Worm (Caenorhabditis elegans): ENCODE measurements around the gene mrg-1.

mrg-1 gene

DNA sequence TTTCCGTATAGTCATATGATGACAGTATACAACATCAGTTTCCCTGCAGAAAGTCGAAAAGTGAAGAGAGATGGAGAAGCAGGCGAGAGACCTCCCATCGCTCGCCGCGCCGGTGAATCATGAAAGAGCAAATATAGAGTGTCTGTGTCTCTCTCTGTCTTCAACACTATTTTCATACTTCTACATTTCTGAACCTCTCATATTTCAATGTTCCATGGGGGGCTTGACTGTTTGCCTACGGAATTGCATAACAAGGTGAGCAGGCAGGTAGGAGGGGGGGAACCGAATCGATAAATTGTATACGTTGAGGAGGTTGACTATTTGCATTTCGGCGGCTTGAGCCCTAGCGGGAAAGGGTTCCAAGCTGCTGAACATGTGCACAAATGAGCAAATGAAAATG is 45.4 kb upstream of the mrg-1 start (continued):
- TF ChIP-seq ztf-7 (tag; optimal IDR thresholded peaks at IDR 0.05) (peak; percentile 61), nhr-111 (GFP tag; optimal IDR thresholded peaks at IDR 0.05) (no peak), php-3 (GFP tag; IDR thresholded peaks at IDR 0.05) (no peak), nhr-48 (tag; optimal IDR thresholded peaks at IDR 0.05) (no peak), T26A8.4 (GFP tag; IDR thresholded peaks at IDR 0.05) (peak; percentile 53; the same call in 1 of the 2 replicates), mep-1 (tag; optimal IDR thresholded peaks at IDR 0.05) (peak; percentile 56), ama-1 (optimal IDR thresholded peaks at IDR 0.05) (peak; percentile 6), mes-2 (tag; optimal IDR thresholded peaks at IDR 0.05; ENCODE audit: poor library complexity, severe bottlenecking) (peak; percentile 60), nhr-41 (GFP tag; IDR thresholded peaks at IDR 0.05) (no peak), cey-2 (tag; optimal IDR thresholded peaks at IDR 0.05; ENCODE audit: borderline replicate concordance, insufficient read depth) (no peak), jun-1 (tag; optimal IDR thresholded peaks at IDR 0.05) (peak; percentile 23), hlh-11 (tag; optimal IDR thresholded peaks at IDR 0.05) (peak; percentile 68)

DNA sequence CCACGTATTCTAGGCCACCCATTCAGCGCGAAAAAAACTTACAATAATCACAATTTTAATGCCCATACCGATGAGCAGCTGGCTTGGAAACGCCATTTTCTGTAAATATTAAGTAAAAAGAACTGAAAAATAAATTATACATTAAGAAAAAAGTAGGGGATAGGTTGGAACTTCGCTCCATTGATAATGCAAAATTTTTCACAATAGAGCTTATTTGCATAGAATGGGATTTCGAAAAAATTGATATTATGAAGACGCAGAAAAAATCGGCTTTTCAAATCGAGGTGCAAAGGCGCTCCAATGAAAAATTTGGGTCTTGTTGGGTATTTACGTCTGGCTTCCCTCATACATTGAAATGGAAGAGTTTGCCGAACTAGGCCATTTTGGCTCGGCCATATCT is 44.1 kb upstream of the mrg-1 start, which contains the start of gene Y37D8A.16:
TSS of gene Y37D8A.16 (minus strand) at position 101 of the 400 bp plus-strand sequence.
- no peak for TF ChIP-seq R02D3.7 (tag; optimal IDR thresholded peaks at IDR 0.05)
- TF ChIP-seq saeg-2 (GFP tag; IDR thresholded peaks at IDR 0.05) = no peak
- no peak for TF ChIP-seq nhr-10 (tag; optimal IDR thresholded peaks at IDR 0.05)
- no peak for TF ChIP-seq T26A8.4 (GFP tag; IDR thresholded peaks at IDR 0.05)
- no peak for TF ChIP-seq ceh-20 (GFP tag; IDR thresholded peaks at IDR 0.05)
- no peak for TF ChIP-seq Y105C5A.15 (GFP tag; IDR thresholded peaks at IDR 0.05)
- no peak for TF ChIP-seq hif-1 (tag; optimal IDR thresholded peaks at IDR 0.05)
- TF ChIP-seq madf-9 (GFP tag; conservative IDR thresholded peaks at IDR 0.05) = no peak
- no peak for TF ChIP-seq ZK546.5 (tag; optimal IDR thresholded peaks at IDR 0.05)

DNA sequence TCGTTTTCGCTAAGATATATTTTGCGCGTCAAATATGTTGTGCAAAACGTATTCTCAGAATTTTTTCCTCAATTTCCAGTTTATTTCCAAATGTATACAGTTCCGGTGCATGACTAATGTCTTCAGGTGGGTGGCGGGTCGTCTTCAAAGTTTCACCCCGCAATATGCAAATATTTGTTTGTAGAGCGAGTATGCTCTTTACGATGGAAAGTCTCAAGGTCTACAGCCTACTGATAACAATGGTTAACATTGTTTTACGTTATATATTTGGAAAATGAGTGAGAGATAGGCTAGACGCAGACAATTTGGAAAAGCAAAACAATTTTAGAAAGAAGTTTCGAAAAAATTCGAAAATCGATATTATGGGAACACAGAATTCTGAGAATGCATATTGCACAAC is 43.4 kb upstream of the mrg-1 start:
- TF ChIP-seq zip-11 (GFP tag; IDR thresholded peaks at IDR 0.05) (no peak), hif-1 (tag; optimal IDR thresholded peaks at IDR 0.05) (no peak), mep-1 (tag; optimal IDR thresholded peaks at IDR 0.05) (peak; percentile 40), tag-97 (GFP tag; IDR thresholded peaks at IDR 0.05) (no peak), dve-1 (tag; optimal IDR thresholded peaks at IDR 0.05; ENCODE audit: insufficient read depth) (peak; percentile 42), F10B5.3 (tag; optimal IDR thresholded peaks at IDR 0.05) (no peak), mes-2 (tag; optimal IDR thresholded peaks at IDR 0.05; ENCODE audit: poor library complexity, severe bottlenecking) (peak; percentile 32), lsy-2 (tag; optimal IDR thresholded peaks at IDR 0.05) (peak in 1 of 2 experiments; percentile 19), daf-16 (GFP tag; optimal IDR thresholded peaks at IDR 0.05) (no peak), daf-16 (tag; optimal IDR thresholded peaks at IDR 0.05) (peak; percentile 62), lin-39 (tag; optimal IDR thresholded peaks at IDR 0.05) (no peak), pqm-1 (tag; optimal IDR thresholded peaks at IDR 0.05) (peak; percentile 30), ama-1 (optimal IDR thresholded peaks at IDR 0.05) (no peak)

DNA sequence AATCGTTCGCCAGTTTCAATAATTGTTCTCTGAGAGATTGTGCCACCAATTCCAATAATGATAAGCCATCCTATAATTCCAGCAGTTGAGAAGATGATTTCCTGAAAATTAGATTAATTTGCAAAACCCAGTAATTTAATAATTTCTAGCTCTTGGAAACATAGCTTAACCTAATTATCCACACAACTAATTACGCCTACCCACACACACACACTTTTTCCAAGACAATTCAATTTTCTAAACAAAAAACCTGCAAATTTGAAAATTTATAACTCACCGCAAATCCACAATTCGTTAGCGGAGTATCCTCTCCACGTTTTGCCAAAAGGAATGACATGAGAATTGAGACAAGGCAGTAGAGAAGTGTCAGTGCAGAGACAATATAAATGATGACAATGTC is 42.0 kb upstream of the mrg-1 start:
- no peak for TF ChIP-seq tra-1 (GFP tag; IDR thresholded peaks at IDR 0.05)
- TF ChIP-seq dmd-6 (GFP tag; IDR thresholded peaks at IDR 0.05) = no peak
- TF ChIP-seq ama-1 (optimal IDR thresholded peaks at IDR 0.05) = no peak
- TF ChIP-seq zfp-2 (tag; optimal IDR thresholded peaks at IDR 0.05) = no peak
- TF ChIP-seq F49E8.2 (tag; optimal IDR thresholded peaks at IDR 0.05; ENCODE audit: borderline replicate concordance) = no peak
- no peak for TF ChIP-seq jun-1 (tag; optimal IDR thresholded peaks at IDR 0.05)
- TF ChIP-seq ces-1 (GFP tag; optimal IDR thresholded peaks at IDR 0.05) = peak; percentile 18

DNA sequence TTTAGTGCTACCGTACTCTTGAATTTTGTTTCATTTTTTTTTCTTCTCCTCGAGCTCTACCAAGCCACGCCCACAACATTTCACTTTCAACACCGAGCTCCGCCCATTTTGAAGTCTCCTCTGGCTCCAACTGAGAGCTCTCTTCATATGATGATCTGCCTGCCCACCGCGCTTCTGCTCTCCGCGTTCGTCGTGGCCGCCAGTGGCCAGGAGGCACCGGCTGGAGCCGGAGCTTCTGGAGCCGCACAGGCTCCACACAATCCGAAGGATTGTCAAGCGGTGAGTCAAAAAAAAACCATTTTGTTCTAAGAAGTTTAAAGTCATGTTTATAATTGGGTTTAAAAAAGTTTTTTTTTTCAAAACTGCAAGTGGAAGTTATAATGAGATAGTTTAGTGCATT is 35.9 kb upstream of the mrg-1 start, which contains the start of gene flp-14:
TSS of gene flp-14 (plus strand) at position 146 of the 400 bp plus-strand sequence.
- TF ChIP-seq ces-1 (GFP tag; optimal IDR thresholded peaks at IDR 0.05) (no peak), lin-13 (GFP tag; optimal IDR thresholded peaks at IDR 0.05) (no peak), hlh-30 (tag; optimal IDR thresholded peaks at IDR 0.05; ENCODE audit: insufficient read depth) (no peak), set-16 (GFP tag; IDR thresholded peaks at IDR 0.05) (peak; percentile 92), zip-11 (GFP tag; IDR thresholded peaks at IDR 0.05) (no peak), ceh-82 (tag; optimal IDR thresholded peaks at IDR 0.05) (no peak), tag-97 (GFP tag; IDR thresholded peaks at IDR 0.05) (no peak), zag-1 (tag; optimal IDR thresholded peaks at IDR 0.05) (no peak), mdl-1 (tag; optimal IDR thresholded peaks at IDR 0.05) (no peak), lir-3 (tag; optimal IDR thresholded peaks at IDR 0.05) (no peak), unc-62 (GFP tag; optimal IDR thresholded peaks at IDR 0.05 in 1 of 2) (peak in 1 of 2 experiments; percentile 61), unc-62 (tag; optimal IDR thresholded peaks at IDR 0.05) (no peak)
